Worm (Caenorhabditis elegans) whole organism, young adult: ENCODE results near the gene K02E10.6.
A peak's percentile ranks its signal among the peaks of the same experiment; 100 is the strongest.

ENCODE experiments used
- B0261.1 ChIP-seq: sonication (generic microtip); optimal IDR thresholded peaks from 2 replicates; lab custom pipeline; 2016; ENCODE audit warnings: mild to moderate bottlenecking, missing genetic modification characterization, moderate library complexity, missing compliant biosample characterization
- C17E4.6 ChIP-seq: fragments of 200-800 bp; sonication (Bioruptor generic); IDR thresholded peaks from 2 replicates; pipeline ENCODE4 v1.3.6; 2022; ENCODE audit warnings: missing genetic modification reagents, missing genetic modification characterization, missing compliant biosample characterization
- F10E7.11 ChIP-seq: sonication (generic microtip); optimal IDR thresholded peaks from 2 replicates; lab custom pipeline; 2017; ENCODE audit warnings: mild to moderate bottlenecking, missing genetic modification characterization, moderate library complexity, missing compliant biosample characterization
- F22D6.2 ChIP-seq: sonication (generic microtip); optimal IDR thresholded peaks from 2 replicates; lab custom pipeline; 2016; ENCODE audit warnings: mild to moderate bottlenecking, missing genetic modification characterization, missing compliant biosample characterization
- F37B4.10 ChIP-seq: fragments of 200-800 bp; sonication (Bioruptor generic); IDR thresholded peaks from 2 replicates; pipeline ENCODE4 v1.3.6; 2022; ENCODE audit warnings: missing genetic modification characterization, missing compliant biosample characterization
- F55B11.4 ChIP-seq: sonication (generic microtip); optimal IDR thresholded peaks from 2 replicates; lab custom pipeline; 2016; ENCODE audit warnings: missing compliant biosample characterization, missing genetic modification characterization, borderline replicate concordance; ENCODE audit not compliant: insufficient read depth
- K11D2.4 ChIP-seq: fragments of 200-800 bp; sonication (Bioruptor generic); IDR thresholded peaks from 2 replicates; pipeline ENCODE4 v1.3.6; 2022; ENCODE audit warnings: missing genetic modification reagents, missing genetic modification characterization, missing compliant biosample characterization
- K12H6.12 ChIP-seq: fragments of 200-800 bp; sonication (Bioruptor generic); optimal IDR thresholded peaks from 2 replicates; lab custom pipeline; 2018; ENCODE audit warnings: mild to moderate bottlenecking, missing genetic modification characterization, missing compliant biosample characterization
- T07F8.4 ChIP-seq: sonication (generic microtip); optimal IDR thresholded peaks from 2 replicates; lab custom pipeline; 2016; ENCODE audit warnings: mild to moderate bottlenecking, missing genetic modification characterization, moderate library complexity, missing compliant biosample characterization
- Y56A3A.18 ChIP-seq: fragments of 200-800 bp; sonication (Bioruptor generic); IDR thresholded peaks from 2 replicates; pipeline ENCODE4 v1.3.6; 2022; ENCODE audit warnings: missing genetic modification reagents, missing genetic modification characterization, missing compliant biosample characterization
- ZK185.1 ChIP-seq: sonication (generic microtip); optimal IDR thresholded peaks from 2 replicates; lab custom pipeline; 2016; ENCODE audit warnings: mild to moderate bottlenecking, missing genetic modification characterization, missing compliant biosample characterization; ENCODE audit not compliant: poor library complexity, severe bottlenecking
- aptf-3 ChIP-seq: fragments of 200-800 bp; sonication (Bioruptor generic); IDR thresholded peaks from 2 replicates; pipeline ENCODE4 v1.3.6; 2022; ENCODE audit warnings: missing genetic modification characterization, missing compliant biosample characterization
- athp-1 ChIP-seq: sonication (generic microtip); optimal IDR thresholded peaks from 2 replicates; lab custom pipeline; 2017; ENCODE audit warnings: mild to moderate bottlenecking, missing genetic modification characterization, missing compliant biosample characterization
- attf-5 ChIP-seq: fragments of 200-800 bp; sonication (Bioruptor generic); optimal IDR thresholded peaks from 2 replicates; lab custom pipeline; 2018; ENCODE audit warnings: mild to moderate bottlenecking, missing genetic modification characterization, missing compliant biosample characterization
- ceh-40 ChIP-seq: fragments of 200-800 bp; sonication (Bioruptor generic); IDR thresholded peaks from 2 replicates; pipeline ENCODE4 v1.3.6; 2022; ENCODE audit warnings: missing genetic modification characterization, missing compliant biosample characterization
- dpl-1 ChIP-seq: fragments of 150-350 bp; optimal IDR thresholded peaks from 2 replicates; lab custom pipeline; 2014; ENCODE audit warnings: missing biosample characterization, missing genetic modification reagents, missing genetic modification characterization
- efl-1 ChIP-seq: fragments of 150-350 bp; optimal IDR thresholded peaks from 2 replicates; lab custom pipeline; 2014; ENCODE audit warnings: missing biosample characterization, missing genetic modification reagents, missing genetic modification characterization
- egl-44 ChIP-seq: fragments of 200-800 bp; sonication (Bioruptor generic); IDR thresholded peaks from 2 replicates; pipeline ENCODE4 v1.3.6; 2022; ENCODE audit warnings: missing genetic modification reagents, missing genetic modification characterization, missing compliant biosample characterization
- ets-4 ChIP-seq: fragments of 200-800 bp; sonication (Bioruptor generic); optimal IDR thresholded peaks from 2 replicates; lab custom pipeline; 2018; ENCODE audit warnings: mild to moderate bottlenecking, missing genetic modification characterization, missing compliant biosample characterization
- hmg-1.2 ChIP-seq: fragments of 200-800 bp; sonication (Bioruptor generic); IDR thresholded peaks from 2 replicates; pipeline ENCODE4 v1.3.6; 2022; ENCODE audit warnings: missing genetic modification reagents, missing genetic modification characterization, missing compliant biosample characterization
- lin-54 ChIP-seq: fragments of 200-800 bp; sonication (Bioruptor generic); optimal IDR thresholded peaks from 2 replicates; lab custom pipeline; 2018; ENCODE audit warnings: mild to moderate bottlenecking, missing genetic modification characterization, missing compliant biosample characterization
- lsl-1 ChIP-seq: fragments of 200-800 bp; sonication (Bioruptor generic); optimal IDR thresholded peaks from 2 replicates; lab custom pipeline; 2018; ENCODE audit warnings: mild to moderate bottlenecking, missing genetic modification characterization, moderate library complexity, missing compliant biosample characterization
- madf-10 ChIP-seq: sonication (generic microtip); optimal IDR thresholded peaks from 2 replicates; lab custom pipeline; 2016; ENCODE audit warnings: mild to moderate bottlenecking, missing genetic modification characterization, missing compliant biosample characterization
- mcd-1 ChIP-seq: fragments of 200-800 bp; sonication (Bioruptor generic); IDR thresholded peaks from 2 replicates; pipeline ENCODE4 v1.3.6; 2022; ENCODE audit warnings: missing genetic modification reagents, missing genetic modification characterization, missing compliant biosample characterization
- nfya-1 ChIP-seq: sonication (generic microtip); optimal IDR thresholded peaks from 2 replicates; lab custom pipeline; 2017; ENCODE audit warnings: antibody characterized with exemption, missing compliant biosample characterization, missing genetic modification characterization, borderline replicate concordance; ENCODE audit not compliant: insufficient read depth
- nfya-2 ChIP-seq: fragments of 200-800 bp; sonication (Bioruptor generic); IDR thresholded peaks from 2 replicates; pipeline ENCODE4 v1.3.6; 2022; ENCODE audit warnings: missing genetic modification reagents, missing genetic modification characterization, missing compliant biosample characterization
- nhr-120 ChIP-seq: fragments of 200-800 bp; sonication (Bioruptor generic); IDR thresholded peaks from 2 replicates; pipeline ENCODE4 v1.3.6; 2022; ENCODE audit warnings: missing genetic modification characterization, missing compliant biosample characterization
- nhr-80 ChIP-seq: sonication (generic microtip); optimal IDR thresholded peaks from 2 replicates; lab custom pipeline; 2016; ENCODE audit warnings: missing genetic modification characterization, missing compliant biosample characterization
- pha-4 ChIP-seq: fragments of 150-350 bp; sonication (generic microtip); optimal IDR thresholded peaks from 2 replicates; lab custom pipeline; 2014; ENCODE audit warnings: missing biosample characterization, missing genetic modification reagents, missing genetic modification characterization
- rpc-1 ChIP-seq, 2 experiments: fragments of 150-350 bp in 1 of 2; sonication (generic microtip) in 1 of 2; optimal IDR thresholded peaks; 2 replicates each; lab custom pipeline; 2014 to 2018; ENCODE audit warnings: missing biosample characterization in 1 of 2, missing genetic modification characterization in 1 of 2, missing genetic modification reagents in 1 of 2, missing genotype in 1 of 2
- sdz-38 ChIP-seq: sonication (generic microtip); optimal IDR thresholded peaks from 2 replicates; lab custom pipeline; 2016; ENCODE audit warnings: missing genotype, missing genetic modification characterization, missing compliant biosample characterization
- sea-2 ChIP-seq: fragments of 200-800 bp; sonication (Bioruptor generic); IDR thresholded peaks from 2 replicates; pipeline ENCODE4 v1.3.6; 2022; ENCODE audit warnings: missing genetic modification characterization, missing compliant biosample characterization
- snpc-1.1 ChIP-seq: sonication (generic microtip); optimal IDR thresholded peaks from 2 replicates; lab custom pipeline; 2017; ENCODE audit warnings: missing genetic modification characterization, mild to moderate bottlenecking, missing compliant biosample characterization, antibody characterized with exemption, moderate library complexity, missing genotype, missing genetic modification reagents; ENCODE audit not compliant: insufficient read depth
- snpc-1.3 ChIP-seq: sonication (generic microtip); optimal IDR thresholded peaks from 2 replicates; lab custom pipeline; 2017; ENCODE audit warnings: missing genetic modification characterization, mild to moderate bottlenecking, missing compliant biosample characterization, antibody characterized with exemption, moderate library complexity, missing genotype, missing genetic modification reagents; ENCODE audit not compliant: insufficient read depth
- snpc-3.4 ChIP-seq: sonication (generic microtip); optimal IDR thresholded peaks from 2 replicates; lab custom pipeline; 2017; ENCODE audit warnings: missing genetic modification characterization, mild to moderate bottlenecking, missing compliant biosample characterization, antibody characterized with exemption, moderate library complexity, missing genotype, missing genetic modification reagents
- snpc-4 ChIP-seq, 5 experiments: fragments of 150-350 bp in 1 of 5; sonication (generic microtip) in 4 of 5; optimal IDR thresholded peaks; 2 replicates each; lab custom pipeline; 2014 to 2018; ENCODE audit warnings: missing genetic modification characterization in 5 of 5, missing biosample characterization in 3 of 5, antibody characterized with exemption in 2 of 5, mild to moderate bottlenecking in 2 of 5, missing compliant biosample characterization in 2 of 5, missing genotype in 2 of 5, moderate library complexity in 2 of 5, missing genetic modification reagents in 1 of 5
- somi-1 ChIP-seq: fragments of 200-800 bp; sonication (Bioruptor generic); optimal IDR thresholded peaks from 2 replicates; lab custom pipeline; 2018; ENCODE audit warnings: mild to moderate bottlenecking, missing genetic modification characterization, missing compliant biosample characterization
- tbx-9 ChIP-seq: sonication (generic microtip); optimal IDR thresholded peaks from 2 replicates; lab custom pipeline; 2016; ENCODE audit warnings: borderline replicate concordance, missing genetic modification characterization, inconsistent platforms, missing compliant biosample characterization
- unc-62 ChIP-seq: fragments of 150-350 bp; optimal IDR thresholded peaks from 2 replicates; lab custom pipeline; 2014; ENCODE audit warnings: missing biosample characterization, missing genetic modification reagents, missing genetic modification characterization
- zfh-2 ChIP-seq: fragments of 200-800 bp; sonication (Bioruptor generic); conservative IDR thresholded peaks from 2 replicates; pipeline ENCODE4 v1.3.6; 2022; ENCODE audit warnings: missing genetic modification reagents, missing genetic modification characterization, missing compliant biosample characterization
- ztf-26 ChIP-seq: sonication (generic microtip); optimal IDR thresholded peaks from 2 replicates; lab custom pipeline; 2017; ENCODE audit warnings: missing genetic modification characterization, missing compliant biosample characterization
- ztf-28 ChIP-seq: fragments of 200-800 bp; sonication (Bioruptor generic); IDR thresholded peaks from 2 replicates; pipeline ENCODE4 v1.3.6; 2022; ENCODE audit warnings: missing genetic modification reagents, missing genetic modification characterization, missing compliant biosample characterization
- ztf-6 ChIP-seq: fragments of 200-800 bp; sonication (Bioruptor generic); IDR thresholded peaks from 2 replicates; pipeline ENCODE4 v1.3.6; 2022; ENCODE audit warnings: missing genetic modification reagents, missing genetic modification characterization, missing compliant biosample characterization

Gene K02E10.6

ce11 chrX:2482622-2483021, at the start of gene K02E10.6:
Gene K02E10.6 (minus strand): TSS chrX:2482770.
- TF ChIP-seq nhr-80 (tag; lab: Kevin White, UChicago) (peak; percentile 41), ztf-26 (no peak)

- no peak for TF ChIP-seq nhr-80 (tag; lab: Kevin White, UChicago)
- TF ChIP-seq efl-1 (GFP tag; lab: Kevin White, UChicago), result no peak
- TF ChIP-seq tbx-9, result no peak
- no peak for TF ChIP-seq unc-62 (GFP tag; lab: Kevin White, UChicago)
- TF ChIP-seq somi-1 (GFP tag; lab: Kevin White, UChicago), result no peak
- TF ChIP-seq mcd-1, result no peak
- no peak for TF ChIP-seq egl-44 (GFP tag; lab: Robert Waterston, UW)
- TF ChIP-seq rpc-1 (optimal IDR thresholded peaks at IDR 0.05; lab: Kevin White, UChicago), result no peak
- no peak for TF ChIP-seq rpc-1 (tag; optimal IDR thresholded peaks at IDR 0.05; lab: Kevin White, UChicago)
- no peak for TF ChIP-seq ZK185.1 (tag; lab: Kevin White, UChicago)
- TF ChIP-seq ztf-6 (GFP tag; lab: Robert Waterston, UW), result no peak
- TF ChIP-seq F10E7.11 (tag; lab: Kevin White, UChicago), result no peak
- no peak for TF ChIP-seq lsl-1 (GFP tag; lab: Kevin White, UChicago)
- no peak for TF ChIP-seq T07F8.4 (tag; lab: Kevin White, UChicago)
- TF ChIP-seq ztf-28 (GFP tag; lab: Robert Waterston, UW), result no peak
- no peak for TF ChIP-seq C17E4.6 (GFP tag; lab: Robert Waterston, UW)
- no peak for TF ChIP-seq lin-54 (GFP tag; lab: Kevin White, UChicago)
- TF ChIP-seq aptf-3 (GFP tag; lab: Robert Waterston, UW), result no peak
- TF ChIP-seq K11D2.4, result no peak
- TF ChIP-seq, all 124 proteins: peak for 0
Observed at ce11 chrX:2532357-2532756, 49.8 kb upstream of the K02E10.6 start, which contains the start of gene tbc-12. Gene tbc-12 (minus strand): TSS chrX:2532457.

- TF ChIP-seq aptf-3 (GFP tag; lab: Robert Waterston, UW) (peak; percentile 71; the same call in 1 of the 2 replicates), ceh-40 (GFP tag; lab: Robert Waterston, UW) (no peak), C17E4.6 (GFP tag; lab: Robert Waterston, UW) (no peak), snpc-1.1 (tag; lab: Kevin White, UChicago) (peak; percentile 26), F37B4.10 (GFP tag; lab: Robert Waterston, UW) (no peak), nfya-1 (tag; lab: Kevin White, UChicago) (no peak), F10E7.11 (tag; lab: Kevin White, UChicago) (no peak), attf-5 (GFP tag; lab: Kevin White, UChicago) (peak; percentile 20), athp-1 (tag; lab: Kevin White, UChicago) (peak; percentile 40), Y56A3A.18 (GFP tag; lab: Robert Waterston, UW) (0 out of 2 replicates have a peak, but pooled peaks have one; percentile 58), nhr-120 (GFP tag; lab: Robert Waterston, UW) (no peak), pha-4 (tag; lab: Kevin White, UChicago) (no peak), sdz-38 (tag; lab: Kevin White, UChicago) (no peak), snpc-3.4 (no peak), snpc-4 (GFP tag; optimal IDR thresholded peaks at IDR 0.05; lab: Kevin White, UChicago) (peak; percentile 48), snpc-4 (tag; optimal IDR thresholded peaks at IDR 0.05; lab: Kevin White, UChicago) (peak; percentile 2 to 75 (median 66)), madf-10 (tag; lab: Kevin White, UChicago) (peak; percentile 44), snpc-1.3 (tag; lab: Kevin White, UChicago) (peak; percentile 48), ztf-6 (GFP tag; lab: Robert Waterston, UW) (no peak), sea-2 (no peak), K12H6.12 (tag; lab: Kevin White, UChicago) (peak; percentile 17), ets-4 (GFP tag; lab: Kevin White, UChicago) (no peak), B0261.1 (tag; lab: Kevin White, UChicago) (peak; percentile 75), dpl-1 (GFP tag; lab: Kevin White, UChicago) (no peak), nfya-2 (GFP tag; lab: Robert Waterston, UW) (0 out of 2 replicates have a peak, but pooled peaks have one; percentile 67), F22D6.2 (tag; lab: Kevin White, UChicago) (no peak), hmg-1.2 (GFP tag; lab: Robert Waterston, UW) (peak; percentile 52), mcd-1 (peak; percentile 32; the same call in 1 of the 2 replicates), F55B11.4 (no peak), zfh-2 (GFP tag; lab: Robert Waterston, UW) (no peak)
Observed at ce11 chrX:2531276-2531675, 48.7 kb upstream of the K02E10.6 start.
